Worm (Caenorhabditis elegans): ENCODE results near the gene gln-1.
A peak's percentile ranks its signal among the peaks of the same experiment; 100 is the strongest.

The gln-1 gene

DNA sequence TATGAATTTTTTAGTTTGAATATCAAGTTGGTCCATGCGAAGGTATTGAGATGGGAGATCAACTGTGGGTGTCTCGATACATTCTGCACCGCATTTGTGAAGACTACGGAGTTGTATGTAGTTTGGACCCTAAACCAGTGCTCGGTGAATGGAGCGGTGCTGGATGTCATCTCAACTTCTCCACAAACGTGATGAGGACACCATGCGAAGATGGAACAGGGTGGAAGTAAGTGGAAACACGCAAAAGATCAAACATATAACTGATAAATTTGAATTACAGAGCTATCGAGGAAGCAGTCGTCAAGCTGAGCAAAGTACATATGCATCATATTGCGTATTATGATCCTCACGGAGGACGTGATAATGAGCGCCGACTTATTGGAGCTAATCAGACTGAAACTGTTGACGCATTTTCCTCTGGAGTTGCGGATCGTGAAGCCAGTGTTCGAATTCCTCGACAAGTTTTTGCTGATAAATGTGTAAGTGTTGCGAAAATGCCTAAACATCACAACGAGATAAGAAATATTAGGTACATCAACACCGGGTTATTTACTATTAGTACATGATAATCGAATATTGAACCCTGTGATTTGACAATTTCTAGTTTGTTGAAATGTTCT is 1.2 kb downstream of the gln-1 start:
- TF ChIP-seq ceh-20 (GFP tag; IDR thresholded peaks at IDR 0.05) (no peak), spr-3 (GFP tag; optimal IDR thresholded peaks at IDR 0.05) (no peak), jun-1 (tag; optimal IDR thresholded peaks at IDR 0.05) (no peak), nhr-41 (GFP tag; IDR thresholded peaks at IDR 0.05) (no peak), daf-16 (GFP tag; optimal IDR thresholded peaks at IDR 0.05) (no peak), daf-16 (tag; optimal IDR thresholded peaks at IDR 0.05) (peak; percentile 88), ZK337.2 (GFP tag; IDR thresholded peaks at IDR 0.05) (no peak), lir-3 (tag; optimal IDR thresholded peaks at IDR 0.05) (no peak), zip-2 (tag; optimal IDR thresholded peaks at IDR 0.05) (no peak), dmd-9 (GFP tag; IDR thresholded peaks at IDR 0.05) (no peak), snpc-4 (tag; optimal IDR thresholded peaks at IDR 0.05) (no peak), Y5F2A.4 (GFP tag; optimal IDR thresholded peaks at IDR 0.05) (no peak), dmd-8 (GFP tag; IDR thresholded peaks at IDR 0.05) (no peak), skn-1 (tag; optimal IDR thresholded peaks at IDR 0.05) (no peak), ama-1 (optimal IDR thresholded peaks at IDR 0.05) (no peak), nhr-76 (tag; optimal IDR thresholded peaks at IDR 0.05) (no peak), zfp-2 (tag; optimal IDR thresholded peaks at IDR 0.05) (no peak), sdz-12 (GFP tag; optimal IDR thresholded peaks at IDR 0.05) (no peak), daf-8 (GFP tag; IDR thresholded peaks at IDR 0.05) (no peak), lin-29 (GFP tag; IDR thresholded peaks at IDR 0.05) (no peak), madf-5 (GFP tag; IDR thresholded peaks at IDR 0.05) (no peak), lin-15B (tag; optimal IDR thresholded peaks at IDR 0.05) (no peak), dpl-1 (GFP tag; optimal IDR thresholded peaks at IDR 0.05) (no peak), mes-2 (tag; optimal IDR thresholded peaks at IDR 0.05; ENCODE audit: poor library complexity, severe bottlenecking) (no peak), nhr-111 (GFP tag; optimal IDR thresholded peaks at IDR 0.05) (no peak), tag-97 (GFP tag; IDR thresholded peaks at IDR 0.05) (no peak), nhr-42 (GFP tag; IDR thresholded peaks at IDR 0.05) (no peak), ZK546.5 (tag; optimal IDR thresholded peaks at IDR 0.05) (no peak), daf-12 (tag; optimal IDR thresholded peaks at IDR 0.05) (no peak), rbr-2 (tag; optimal IDR thresholded peaks at IDR 0.05) (no peak), daf-19 (GFP tag; conservative IDR thresholded peaks at IDR 0.05) (no peak), ctbp-1 (GFP tag; IDR thresholded peaks at IDR 0.05) (no peak), nhr-25 (tag; optimal IDR thresholded peaks at IDR 0.05; ENCODE audit: borderline replicate concordance, insufficient read depth) (no peak), R02D3.7 (tag; optimal IDR thresholded peaks at IDR 0.05) (no peak), nhr-48 (tag; optimal IDR thresholded peaks at IDR 0.05) (peak; percentile 77), unc-62 (GFP tag; optimal IDR thresholded peaks at IDR 0.05 in 1 of 2) (peak in 1 of 2 experiments; percentile 92), unc-62 (tag; optimal IDR thresholded peaks at IDR 0.05) (no peak), lsy-2 (tag; optimal IDR thresholded peaks at IDR 0.05) (no peak), F10B5.3 (tag; optimal IDR thresholded peaks at IDR 0.05) (no peak), set-16 (GFP tag; IDR thresholded peaks at IDR 0.05) (no peak), tra-1 (GFP tag; IDR thresholded peaks at IDR 0.05) (no peak), madf-9 (GFP tag; conservative IDR thresholded peaks at IDR 0.05) (no peak), D1046.2 (GFP tag; IDR thresholded peaks at IDR 0.05) (no peak), gei-8 (GFP tag; optimal IDR thresholded peaks at IDR 0.05) (no peak), T20F7.1 (GFP tag; optimal IDR thresholded peaks at IDR 0.05) (no peak), nhr-77 (tag; optimal IDR thresholded peaks at IDR 0.05) (no peak), lim-7 (GFP tag; IDR thresholded peaks at IDR 0.05) (no peak), nhr-6 (tag; optimal IDR thresholded peaks at IDR 0.05) (no peak), vab-7 (GFP tag; IDR thresholded peaks at IDR 0.05) (no peak), mdt-29 (GFP tag; IDR thresholded peaks at IDR 0.05) (no peak), F37D6.2 (tag; optimal IDR thresholded peaks at IDR 0.05) (no peak), lin-1 (GFP tag; IDR thresholded peaks at IDR 0.05) (no peak), T26A8.4 (GFP tag; IDR thresholded peaks at IDR 0.05) (no peak)
